Worm (Caenorhabditis elegans): ENCODE results near the gene ZK856.19.

- TF ChIP-seq nhr-237 (tag; optimal IDR thresholded peaks at IDR 0.05): no peak
- TF ChIP-seq tbx-2 (tag; optimal IDR thresholded peaks at IDR 0.05): no peak
Observed at ce11 chrV:10252682-10253081, 48.0 kb upstream of the ZK856.19 start.

Data from whole organism, L3 larva.